2 worm cellular contexts compared by ENCODE assay signal in genomic region chrX:8350984-8351383, ce11.
A peak's percentile ranks its signal among the peaks of the same experiment; 100 is the strongest.
TF ChIP-seq lines count a peak whose summit lies in the region.

Gene npr-28, minus strand, starts transcription at chrX:8351084.

TF ChIP-seq in whole organism, L4 larva, 104 proteins besides CTCF, POLR2A, EP300 and RAD21:
- peak; percentile 70 for TF ChIP-seq aha-1 (tag; lab: Kevin White, UChicago)
- TF ChIP-seq snpc-4 (tag; optimal IDR thresholded peaks at IDR 0.05; lab: Kevin White, UChicago), result no peak

TF ChIP-seq in whole organism, young adult, 124 proteins besides CTCF, POLR2A, EP300 and RAD21:
- TF ChIP-seq let-526 (GFP tag; IDR thresholded peaks at IDR 0.05; lab: Robert Waterston, UW) (0 out of 2 replicates have a peak, but pooled peaks have one; percentile 25), zfh-2 (GFP tag; conservative IDR thresholded peaks at IDR 0.05; lab: Robert Waterston, UW) (no peak)
TF ChIP-seq in whole organism, young adult: peak in this region for 1.
